Worm (Caenorhabditis elegans) whole organism, L4 larva: Measurements from ENCODE around the gene C06B3.7.

Experiments used
- aha-1 ChIP-seq: fragments of 150-350 bp; peaks from one replicate; lab custom pipeline; 2014; ENCODE audit warnings: missing biosample characterization, missing genetic modification characterization
- dve-1 ChIP-seq: sonication (generic microtip); optimal IDR thresholded peaks from 2 replicates; lab custom pipeline; 2017; ENCODE audit warnings: antibody characterized with exemption, mild to moderate bottlenecking, missing genetic modification characterization, missing compliant biosample characterization; ENCODE audit not compliant: insufficient read depth
- egl-27 ChIP-seq: sonication (generic microtip); optimal IDR thresholded peaks from 3 replicates; lab custom pipeline; 2017; ENCODE audit warnings: missing biosample characterization, missing genetic modification reagents, missing genetic modification characterization
- fkh-10 ChIP-seq: fragments of 150-350 bp; optimal IDR thresholded peaks from 2 replicates; lab custom pipeline; 2014; ENCODE audit warnings: missing biosample characterization, missing genetic modification reagents, missing genetic modification characterization
- php-3 ChIP-seq: fragments of 200-800 bp; sonication (Bioruptor generic); IDR thresholded peaks from 2 replicates; pipeline ENCODE4 v1.3.6; 2022; ENCODE audit warnings: missing genetic modification reagents, missing genetic modification characterization, missing compliant biosample characterization
- unc-39 ChIP-seq: sonication (generic microtip); optimal IDR thresholded peaks from 2 replicates; lab custom pipeline; 2017; ENCODE audit warnings: missing biosample characterization, missing genetic modification characterization
- zip-2 ChIP-seq: fragments of 150-350 bp; optimal IDR thresholded peaks from 2 replicates; lab custom pipeline; 2014; ENCODE audit warnings: missing biosample characterization, missing genetic modification characterization

ce11 chrV:13946385-13947019, 37.0 kb downstream of the C06B3.7 start, which contains the start of the genes srx-10 and clec-226:
- TF ChIP-seq aha-1 (tag; lab: Kevin White, UChicago) (no peak), dve-1 (tag; lab: Kevin White, UChicago) (no peak), unc-39 (no peak), php-3 (GFP tag; lab: Robert Waterston, UW) (no peak), zip-2 (tag; lab: Kevin White, UChicago) (no peak), egl-27 (tag; lab: Kevin White, UChicago) (no peak), fkh-10 (GFP tag; lab: Kevin White, UChicago) (no peak)
